Fruit fly (Drosophila melanogaster) Kc167 (cell line): Measurements from ENCODE around the gene Prp31.

Experiments used
- Myc ChIP-seq: fragments of >200 bp; optimal IDR thresholded peaks from 2 replicates; lab custom pipeline; 2017; ENCODE audit warnings: missing external identifiers
- h ChIP-seq: fragments of >200 bp; optimal IDR thresholded peaks from 3 replicates; lab custom pipeline; 2018; ENCODE audit warnings: missing external identifiers
- insv ChIP-seq: fragments of >200 bp; optimal IDR thresholded peaks from 3 replicates; lab custom pipeline; 2018; ENCODE audit warnings: missing external identifiers
- psq ChIP-seq: fragments of >200 bp; optimal IDR thresholded peaks from 2 replicates; lab custom pipeline; 2017; ENCODE audit warnings: missing external identifiers

- TF ChIP-seq insv (lab: Kevin White, UChicago) (no peak), Myc (no peak), h (lab: Kevin White, UChicago) (no peak), psq (no peak)
These were observed 35.2 kb upstream of the Prp31 start for dm6 chr3L:15123736-15124135.
